Fruit fly (Drosophila melanogaster) whole organism, adult: ENCODE results near the gene CG32148.

Source experiments
- CG7045 ChIP-seq: fragments of 200-800 bp; sonication (Bioruptor generic); optimal IDR thresholded peaks from 2 replicates; lab custom pipeline; 2017; ENCODE audit warnings: missing biosample characterization, mild to moderate bottlenecking, missing genetic modification characterization
- kay ChIP-seq: fragments of 200-800 bp; sonication (Bioruptor generic); peaks from one replicate; lab custom pipeline; 2016; ENCODE audit warnings: missing biosample characterization, missing genetic modification characterization, borderline replicate concordance
- ovo ChIP-seq: fragments of 200-800 bp; sonication (Bioruptor generic); optimal IDR thresholded peaks from 2 replicates; lab custom pipeline; 2016; ENCODE audit warnings: missing biosample characterization, missing genetic modification characterization

DNA sequence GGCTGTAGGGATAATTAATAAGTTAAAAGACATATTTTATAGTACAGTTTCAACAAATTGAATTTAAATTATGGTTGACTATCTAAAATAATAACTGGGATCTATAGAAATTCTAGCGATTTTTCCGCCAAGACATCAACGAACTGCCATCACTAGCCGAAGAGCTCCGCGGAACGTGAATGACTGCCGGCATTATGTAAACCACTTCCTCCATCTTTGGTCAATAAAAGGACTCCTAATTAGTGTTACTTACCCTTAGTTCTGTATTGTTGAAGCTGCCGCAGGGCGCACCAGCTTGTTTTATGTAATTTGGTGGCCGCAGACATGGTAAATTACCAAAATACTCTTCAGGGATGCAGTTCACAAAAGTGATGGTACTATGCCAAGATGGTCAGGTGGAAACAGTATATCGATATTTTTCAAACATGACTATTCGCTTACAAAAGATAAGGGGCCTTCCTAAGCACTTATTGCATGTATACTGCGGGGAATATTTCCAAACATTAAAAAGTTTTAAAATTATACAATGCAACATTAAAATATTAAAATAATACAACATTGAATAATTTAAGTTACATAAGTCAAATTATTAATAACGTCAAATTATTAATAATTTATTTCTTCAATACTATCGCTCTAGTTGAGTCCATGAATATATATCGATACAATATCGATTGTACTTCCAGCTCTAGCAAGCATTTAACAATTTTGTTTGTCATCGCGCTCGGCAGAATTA, 23.8 kb upstream of the CG32148 start, which contains the start of the genes mRpL39 and Prosbeta2:
- no peak for TF ChIP-seq kay (GFP tag; lab: Kevin White, UChicago)
- TF ChIP-seq CG7045 = peak; percentile 36
- no peak for TF ChIP-seq ovo
